Fruit fly (Drosophila melanogaster) whole organism, wandering third instar larva: ENCODE results near the gene GABA-B-R1.

ENCODE experiments used
- Hr78 ChIP-seq: fragments of >200 bp; optimal IDR thresholded peaks from 2 replicates; lab custom pipeline; 2017; ENCODE audit warnings: missing biosample characterization, missing genetic modification characterization
- lola ChIP-seq: fragments of >200 bp; optimal IDR thresholded peaks from 2 replicates; lab custom pipeline; 2017; ENCODE audit warnings: missing biosample characterization, missing genetic modification characterization

- TF ChIP-seq Hr78 (GFP tag; lab: Kevin White, UChicago) (no peak), lola (GFP tag; lab: Kevin White, UChicago) (no peak)
These were observed 2.6 kb upstream of the GABA-B-R1 start for dm6 chr2L:15013523-15013922.
